Fruit fly (Drosophila melanogaster) whole organism, adult: ENCODE results near the gene CG14811.

ENCODE experiments used
- CG11617 ChIP-seq: fragments of 200-800 bp; sonication (Bioruptor generic); optimal IDR thresholded peaks from 2 replicates; lab custom pipeline; 2017; ENCODE audit warnings: mild to moderate bottlenecking, missing biosample characterization, missing genetic modification reagents, missing genetic modification characterization
- CG12768 ChIP-seq: fragments of 200-800 bp; sonication (Bioruptor generic); optimal IDR thresholded peaks from 2 replicates; lab custom pipeline; 2017; ENCODE audit warnings: missing biosample characterization, missing genetic modification characterization, mild to moderate bottlenecking, moderate library complexity, missing genetic modification reagents
- CG14711 ChIP-seq: fragments of 200-800 bp; sonication (Bioruptor generic); optimal IDR thresholded peaks from 2 replicates; lab custom pipeline; 2018; ENCODE audit warnings: missing biosample characterization, mild to moderate bottlenecking, missing genetic modification characterization, moderate library complexity
- CG1620 ChIP-seq: fragments of 200-800 bp; sonication (Bioruptor generic); optimal IDR thresholded peaks from 2 replicates; lab custom pipeline; 2016; ENCODE audit warnings: missing biosample characterization, missing genetic modification characterization
- CG33017 ChIP-seq: fragments of 200-800 bp; sonication (Bioruptor generic); optimal IDR thresholded peaks from 2 replicates; lab custom pipeline; 2018; ENCODE audit warnings: missing biosample characterization, mild to moderate bottlenecking, missing genetic modification characterization, moderate library complexity
- CG5204 ChIP-seq: fragments of 200-800 bp; sonication (Bioruptor generic); optimal IDR thresholded peaks from 2 replicates; lab custom pipeline; 2016; ENCODE audit warnings: missing biosample characterization, missing genetic modification characterization
- CG7045 ChIP-seq: fragments of 200-800 bp; sonication (Bioruptor generic); optimal IDR thresholded peaks from 2 replicates; lab custom pipeline; 2017; ENCODE audit warnings: missing biosample characterization, mild to moderate bottlenecking, missing genetic modification characterization
- CG7101 ChIP-seq: fragments of 200-800 bp; sonication (Bioruptor generic); optimal IDR thresholded peaks from 2 replicates; lab custom pipeline; 2018; ENCODE audit warnings: missing biosample characterization, mild to moderate bottlenecking, missing genetic modification characterization, moderate library complexity
- Clk ChIP-seq: fragments of 200-800 bp; sonication (Bioruptor generic); optimal IDR thresholded peaks from 2 replicates; lab custom pipeline; 2017; ENCODE audit warnings: missing biosample characterization, missing genetic modification characterization
- Crg-1 ChIP-seq: fragments of 200-800 bp; sonication (Bioruptor generic); optimal IDR thresholded peaks from 2 replicates; lab custom pipeline; 2016; ENCODE audit warnings: missing biosample characterization, missing genetic modification characterization
- Hr96 ChIP-seq: fragments of 200-800 bp; sonication (Bioruptor generic); optimal IDR thresholded peaks from 2 replicates; lab custom pipeline; 2016; ENCODE audit warnings: missing biosample characterization, missing genetic modification characterization
- Mnt ChIP-seq: fragments of 200-800 bp; sonication (Bioruptor generic); optimal IDR thresholded peaks from 2 replicates; lab custom pipeline; 2016; ENCODE audit warnings: missing biosample characterization, mild to moderate bottlenecking, missing genetic modification characterization
- bab1 ChIP-seq: fragments of 200-800 bp; sonication (Bioruptor generic); optimal IDR thresholded peaks from 3 replicates; lab custom pipeline; 2019; ENCODE audit warnings: missing biosample characterization, mild to moderate bottlenecking, missing genetic modification characterization, moderate library complexity
- cic ChIP-seq: fragments of 200-800 bp; sonication (Bioruptor generic); optimal IDR thresholded peaks from 2 replicates; lab custom pipeline; 2017; ENCODE audit warnings: missing biosample characterization, mild to moderate bottlenecking, missing genetic modification characterization, moderate library complexity
- cnc ChIP-seq, 2 experiments: fragments of >200 bp; optimal IDR thresholded peaks; 2 replicates each; lab custom pipeline; 2017
- kay ChIP-seq: fragments of 200-800 bp; sonication (Bioruptor generic); peaks from one replicate; lab custom pipeline; 2016; ENCODE audit warnings: missing biosample characterization, missing genetic modification characterization, borderline replicate concordance
- ovo ChIP-seq: fragments of 200-800 bp; sonication (Bioruptor generic); optimal IDR thresholded peaks from 2 replicates; lab custom pipeline; 2016; ENCODE audit warnings: missing biosample characterization, missing genetic modification characterization
- pad ChIP-seq: fragments of 200-800 bp; sonication (Bioruptor generic); optimal IDR thresholded peaks from 3 replicates; lab custom pipeline; 2017; ENCODE audit warnings: missing biosample characterization, missing genetic modification characterization, mild to moderate bottlenecking, moderate library complexity, missing genetic modification reagents
- tj ChIP-seq: fragments of 200-800 bp; sonication (Bioruptor generic); optimal IDR thresholded peaks from 3 replicates; lab custom pipeline; 2017; ENCODE audit warnings: missing biosample characterization, mild to moderate bottlenecking, missing genetic modification characterization, moderate library complexity
- toe ChIP-seq: fragments of 200-800 bp; sonication (Bioruptor generic); optimal IDR thresholded peaks from 2 replicates; lab custom pipeline; 2016; ENCODE audit warnings: missing biosample characterization, missing genetic modification characterization

Gene CG14811

dm6 chrX:1856605-1857004 is 34.4 kb upstream of the CG14811 start:
- no peak for TF ChIP-seq cnc (optimal IDR thresholded peaks at IDR 0.05; lab: Kevin White, UChicago)

dm6 chrX:1854873-1855272 is 32.7 kb upstream of the CG14811 start:
- TF ChIP-seq bab1 (no peak), ovo (GFP tag; lab: Kevin White, UChicago) (no peak), cnc (optimal IDR thresholded peaks at IDR 0.05; lab: Kevin White, UChicago) (no peak), CG7101 (tag; lab: Kevin White, UChicago) (no peak), CG5204 (no peak), Clk (GFP tag; lab: Kevin White, UChicago) (no peak)

dm6 chrX:1854070-1854469 is 31.9 kb upstream of the CG14811 start:
- no peak for TF ChIP-seq CG1620 (GFP tag; lab: Kevin White, UChicago)
- no peak for TF ChIP-seq CG5204
- peak; percentile 21 for TF ChIP-seq ovo (GFP tag; lab: Kevin White, UChicago)
- peak; percentile 10 for TF ChIP-seq CG7101 (tag; lab: Kevin White, UChicago)
- TF ChIP-seq Clk (GFP tag; lab: Kevin White, UChicago) = no peak
- peak; percentile 26 for TF ChIP-seq Mnt (GFP tag; lab: Kevin White, UChicago)
- TF ChIP-seq CG33017 (tag; lab: Kevin White, UChicago) = no peak
- no peak for TF ChIP-seq bab1
- TF ChIP-seq CG7045 = no peak
- TF ChIP-seq Hr96 (GFP tag; lab: Kevin White, UChicago) = no peak
- TF ChIP-seq CG14711 (tag; lab: Kevin White, UChicago) = no peak
- TF ChIP-seq CG11617 (GFP tag; lab: Kevin White, UChicago) = no peak
- TF ChIP-seq toe (GFP tag; lab: Kevin White, UChicago) = no peak
- no peak for TF ChIP-seq cic
- TF ChIP-seq Crg-1 (GFP tag; lab: Kevin White, UChicago) = peak; percentile 40
- no peak for TF ChIP-seq cnc (optimal IDR thresholded peaks at IDR 0.05; lab: Kevin White, UChicago)
- no peak for TF ChIP-seq tj
- TF ChIP-seq CG12768 (GFP tag; lab: Kevin White, UChicago) = no peak
- TF ChIP-seq kay = no peak
- TF ChIP-seq pad (GFP tag; lab: Kevin White, UChicago) = no peak

- TF ChIP-seq CG7101 (tag; lab: Kevin White, UChicago) (peak; percentile 91), bab1 (peak; percentile 86), Crg-1 (GFP tag; lab: Kevin White, UChicago) (peak; percentile 63), CG11617 (GFP tag; lab: Kevin White, UChicago) (peak; percentile 87), ovo (GFP tag; lab: Kevin White, UChicago) (peak; percentile 30), kay (peak; percentile 93), Clk (GFP tag; lab: Kevin White, UChicago) (peak; percentile 36), CG12768 (GFP tag; lab: Kevin White, UChicago) (peak; percentile 79), CG1620 (GFP tag; lab: Kevin White, UChicago) (peak; percentile 75), CG5204 (peak; percentile 70), toe (GFP tag; lab: Kevin White, UChicago) (peak; percentile 57), CG33017 (tag; lab: Kevin White, UChicago) (peak; percentile 76), Hr96 (GFP tag; lab: Kevin White, UChicago) (peak; percentile 67), cic (peak; percentile 57), tj (peak; percentile 73), CG14711 (tag; lab: Kevin White, UChicago) (peak; percentile 83), pad (GFP tag; lab: Kevin White, UChicago) (peak; percentile 76), cnc (optimal IDR thresholded peaks at IDR 0.05; lab: Kevin White, UChicago) (no peak), CG7045 (peak; percentile 57), Mnt (GFP tag; lab: Kevin White, UChicago) (peak; percentile 94)
These were observed 27.7 kb upstream of the CG14811 start for dm6 chrX:1849914-1850313.

- no peak for TF ChIP-seq CG11617 (GFP tag; lab: Kevin White, UChicago)
- no peak for TF ChIP-seq cnc (optimal IDR thresholded peaks at IDR 0.05; lab: Kevin White, UChicago)
- no peak for TF ChIP-seq CG1620 (GFP tag; lab: Kevin White, UChicago)
- TF ChIP-seq Hr96 (GFP tag; lab: Kevin White, UChicago) = no peak
- no peak for TF ChIP-seq Mnt (GFP tag; lab: Kevin White, UChicago)
- no peak for TF ChIP-seq Crg-1 (GFP tag; lab: Kevin White, UChicago)
These were observed 26.5 kb upstream of the CG14811 start for dm6 chrX:1848624-1849198.

dm6 chrX:1847735-1848134 is 25.6 kb upstream of the CG14811 start:
- no peak for TF ChIP-seq Mnt (GFP tag; lab: Kevin White, UChicago)
- no peak for TF ChIP-seq CG7101 (tag; lab: Kevin White, UChicago)
- no peak for TF ChIP-seq ovo (GFP tag; lab: Kevin White, UChicago)
- no peak for TF ChIP-seq CG7045
- TF ChIP-seq CG14711 (tag; lab: Kevin White, UChicago) = no peak
- no peak for TF ChIP-seq CG33017 (tag; lab: Kevin White, UChicago)
- TF ChIP-seq CG12768 (GFP tag; lab: Kevin White, UChicago) = no peak
- no peak for TF ChIP-seq pad (GFP tag; lab: Kevin White, UChicago)
- TF ChIP-seq CG5204 = no peak
- no peak for TF ChIP-seq Clk (GFP tag; lab: Kevin White, UChicago)
- TF ChIP-seq cnc (optimal IDR thresholded peaks at IDR 0.05; lab: Kevin White, UChicago) = no peak

- no peak for TF ChIP-seq CG11617 (GFP tag; lab: Kevin White, UChicago)
- TF ChIP-seq CG7101 (tag; lab: Kevin White, UChicago) = no peak
- TF ChIP-seq ovo (GFP tag; lab: Kevin White, UChicago) = no peak
- no peak for TF ChIP-seq CG14711 (tag; lab: Kevin White, UChicago)
- TF ChIP-seq cnc (optimal IDR thresholded peaks at IDR 0.05; lab: Kevin White, UChicago) = no peak
- no peak for TF ChIP-seq cic
- no peak for TF ChIP-seq CG33017 (tag; lab: Kevin White, UChicago)
- no peak for TF ChIP-seq toe (GFP tag; lab: Kevin White, UChicago)
- TF ChIP-seq kay = no peak
- no peak for TF ChIP-seq Clk (GFP tag; lab: Kevin White, UChicago)
- TF ChIP-seq tj = no peak
- no peak for TF ChIP-seq Hr96 (GFP tag; lab: Kevin White, UChicago)
- TF ChIP-seq CG7045 = no peak
- no peak for TF ChIP-seq Crg-1 (GFP tag; lab: Kevin White, UChicago)
These were observed 24.2 kb upstream of the CG14811 start for dm6 chrX:1846386-1846785.
